Worm (Caenorhabditis elegans): ENCODE measurements around the gene bus-8B.

- TF ChIP-seq nhr-76 (tag; optimal IDR thresholded peaks at IDR 0.05) = no peak
- no peak for TF ChIP-seq elt-3 (tag; optimal IDR thresholded peaks at IDR 0.05)
- TF ChIP-seq lin-32 (GFP tag; optimal IDR thresholded peaks at IDR 0.05) = no peak
- TF ChIP-seq nhr-12 (tag; optimal IDR thresholded peaks at IDR 0.05) = no peak
- no peak for TF ChIP-seq snpc-4 (tag; optimal IDR thresholded peaks at IDR 0.05)
- no peak for TF ChIP-seq mab-5 (tag; optimal IDR thresholded peaks at IDR 0.05)
- TF ChIP-seq pha-4 (tag; optimal IDR thresholded peaks at IDR 0.05) = no peak
- TF ChIP-seq nhr-28 (tag; optimal IDR thresholded peaks at IDR 0.05) = no peak
- TF ChIP-seq drap-1 (GFP tag; optimal IDR thresholded peaks at IDR 0.05) = no peak
- no peak for TF ChIP-seq ztf-11 (tag; optimal IDR thresholded peaks at IDR 0.05)
- TF ChIP-seq mep-1 (tag; optimal IDR thresholded peaks at IDR 0.05) = no peak
- TF ChIP-seq blmp-1 (tag; optimal IDR thresholded peaks at IDR 0.05) = no peak
These were observed 22.9 kb upstream of the bus-8B start for ce11 chrX:5470111-5470745.
